Worm (Caenorhabditis elegans): ENCODE measurements around the gene Y62F5A.12.

- TF ChIP-seq nhr-90 (tag; optimal IDR thresholded peaks at IDR 0.05) (no peak), snpc-4 (GFP tag; optimal IDR thresholded peaks at IDR 0.05) (no peak), snpc-4 (tag; optimal IDR thresholded peaks at IDR 0.05) (no peak), B0261.1 (tag; optimal IDR thresholded peaks at IDR 0.05) (no peak), zfh-2 (GFP tag; conservative IDR thresholded peaks at IDR 0.05) (no peak), lsl-1 (GFP tag; optimal IDR thresholded peaks at IDR 0.05) (no peak), ceh-40 (GFP tag; IDR thresholded peaks at IDR 0.05) (no peak), ccch-3 (GFP tag; optimal IDR thresholded peaks at IDR 0.05) (no peak), sptf-2 (GFP tag; optimal IDR thresholded peaks at IDR 0.05) (no peak), tbp1 (GFP tag; optimal IDR thresholded peaks at IDR 0.05) (no peak)
Measured at ce11 chrII:11487999-11488398, 46.3 kb downstream of the Y62F5A.12 start, which contains the start of gene B0334.13.

Measured in whole organism, young adult.